Fruit fly (Drosophila melanogaster): ENCODE measurements around the gene CG33290.

- TF ChIP-seq CG11902 (GFP tag; optimal IDR thresholded peaks at IDR 0.05): no peak
- no peak for TF ChIP-seq esn (GFP tag; optimal IDR thresholded peaks at IDR 0.05)
- TF ChIP-seq topi (GFP tag; optimal IDR thresholded peaks at IDR 0.05): no peak
- no peak for TF ChIP-seq Hr39 (GFP tag; optimal IDR thresholded peaks at IDR 0.05)
- TF ChIP-seq svp (GFP tag): peak; percentile 54
- TF ChIP-seq dac (GFP tag; optimal IDR thresholded peaks at IDR 0.05): no peak
- TF ChIP-seq CG6276 (GFP tag; optimal IDR thresholded peaks at IDR 0.05): no peak
Observed at dm6 chr3L:21591247-21591646, 49.1 kb downstream of the CG33290 start.
